Fruit fly (Drosophila melanogaster) whole organism, embryonic: Measurements from ENCODE around the gene Ank.

ENCODE experiments used
- Blimp-1 ChIP-seq: fragments of 200-800 bp; sonication (Bioruptor generic); optimal IDR thresholded peaks from 3 replicates; lab custom pipeline; 2018; ENCODE audit warnings: missing biosample characterization, missing genetic modification characterization, mild to moderate bottlenecking, moderate library complexity, missing genetic modification reagents
- CG10209 ChIP-seq: fragments of 200-800 bp; sonication (Bioruptor generic); optimal IDR thresholded peaks from 3 replicates; lab custom pipeline; 2017; ENCODE audit warnings: missing biosample characterization, mild to moderate bottlenecking, missing genetic modification characterization, missing genetic modification reagents
- CG1233 ChIP-seq: fragments of 200-800 bp; sonication (Bioruptor generic); optimal IDR thresholded peaks from 4 replicates; lab custom pipeline; 2018; ENCODE audit warnings: missing biosample characterization, mild to moderate bottlenecking, missing genetic modification characterization
- CG12391 ChIP-seq: fragments of 200-800 bp; sonication (Bioruptor generic); optimal IDR thresholded peaks from 3 replicates; lab custom pipeline; 2018; ENCODE audit warnings: missing biosample characterization, mild to moderate bottlenecking, missing genetic modification characterization, moderate library complexity
- CG13775 ChIP-seq: fragments of 200-800 bp; sonication (Bioruptor generic); optimal IDR thresholded peaks from 3 replicates; lab custom pipeline; 2017; ENCODE audit warnings: missing biosample characterization, mild to moderate bottlenecking, missing genetic modification characterization
- CG13894 ChIP-seq: fragments of 200-800 bp; sonication (Bioruptor generic); optimal IDR thresholded peaks from 3 replicates; lab custom pipeline; 2018; ENCODE audit warnings: missing biosample characterization, mild to moderate bottlenecking, missing genetic modification characterization, moderate library complexity
- CG14441 ChIP-seq: fragments of 200-800 bp; sonication (Bioruptor generic); IDR thresholded peaks from 2 replicates; pipeline ENCODE4 v1.3.6; 2022; ENCODE audit warnings: missing biosample characterization, missing genetic modification characterization
- CG14860 ChIP-seq: fragments of 200-800 bp; sonication (Bioruptor generic); IDR thresholded peaks from 3 replicates; pipeline ENCODE4 v1.3.6; 2022; ENCODE audit warnings: missing biosample characterization, missing genetic modification characterization; ENCODE audit not compliant: partially characterized antibody
- CG15601 ChIP-seq: fragments of 200-800 bp; sonication (Bioruptor generic); optimal IDR thresholded peaks from 3 replicates; lab custom pipeline; 2019; ENCODE audit warnings: missing biosample characterization, mild to moderate bottlenecking, missing genetic modification characterization, moderate library complexity
- CG17612 ChIP-seq: fragments of 200-800 bp; sonication (Bioruptor generic); IDR thresholded peaks from 2 replicates; pipeline ENCODE4 v1.3.6; 2022; ENCODE audit warnings: missing biosample characterization, missing genetic modification characterization
- CG1832 ChIP-seq: fragments of 200-800 bp; sonication (Bioruptor generic); optimal IDR thresholded peaks from 2 replicates; lab custom pipeline; 2017; ENCODE audit warnings: missing biosample characterization, mild to moderate bottlenecking, missing genetic modification characterization, inconsistent platforms
- CG18599 ChIP-seq: fragments of 200-800 bp; sonication (Bioruptor generic); optimal IDR thresholded peaks from 3 replicates; lab custom pipeline; 2017; ENCODE audit warnings: missing biosample characterization, missing genetic modification characterization, mild to moderate bottlenecking, moderate library complexity, missing genetic modification reagents
- CG2875 ChIP-seq: fragments of 200-800 bp; sonication (Bioruptor generic); optimal IDR thresholded peaks from 2 replicates; lab custom pipeline; 2017; ENCODE audit warnings: missing biosample characterization, mild to moderate bottlenecking, missing genetic modification characterization, missing genetic modification reagents
- CG3407 ChIP-seq: fragments of 200-800 bp; sonication (Bioruptor generic); optimal IDR thresholded peaks from 2 replicates; lab custom pipeline; 2018; ENCODE audit warnings: missing biosample characterization, mild to moderate bottlenecking, missing genetic modification characterization
- CG5245 ChIP-seq: fragments of 200-800 bp; sonication (Bioruptor generic); optimal IDR thresholded peaks from 3 replicates; lab custom pipeline; 2016; ENCODE audit warnings: missing biosample characterization, missing genetic modification characterization
- CG8089 ChIP-seq: fragments of 200-800 bp; sonication (Bioruptor generic); optimal IDR thresholded peaks from 3 replicates; lab custom pipeline; 2016; ENCODE audit warnings: missing biosample characterization, missing genetic modification characterization
- CG9437 ChIP-seq: fragments of 200-800 bp; sonication (Bioruptor generic); optimal IDR thresholded peaks from 2 replicates; lab custom pipeline; 2018; ENCODE audit warnings: missing biosample characterization, mild to moderate bottlenecking, missing genetic modification characterization
- CoRest ChIP-seq: fragments of 200-800 bp; sonication (Bioruptor generic); optimal IDR thresholded peaks from 3 replicates; lab custom pipeline; 2018; ENCODE audit warnings: missing biosample characterization, mild to moderate bottlenecking, missing genetic modification characterization, moderate library complexity
- D19A ChIP-seq: fragments of 200-800 bp; optimal IDR thresholded peaks from 3 replicates; lab custom pipeline; 2019; ENCODE audit warnings: missing biosample characterization, mild to moderate bottlenecking, missing genetic modification characterization, moderate library complexity
- Dad ChIP-seq: fragments of 200-800 bp; sonication (Bioruptor generic); optimal IDR thresholded peaks from 3 replicates; lab custom pipeline; 2016; ENCODE audit warnings: missing biosample characterization, missing genetic modification characterization
- Drgx ChIP-seq: fragments of 200-800 bp; sonication (Bioruptor generic); IDR thresholded peaks from 2 replicates; pipeline ENCODE4 v1.3.6; 2022; ENCODE audit warnings: missing biosample characterization, missing genetic modification characterization
- Elba2 ChIP-seq: fragments of 200-800 bp; sonication (Bioruptor generic); optimal IDR thresholded peaks from 3 replicates; lab custom pipeline; 2016; ENCODE audit warnings: missing biosample characterization, missing genetic modification characterization
- Hmr ChIP-seq: fragments of 200-800 bp; sonication (Bioruptor generic); optimal IDR thresholded peaks from 3 replicates; lab custom pipeline; 2017; ENCODE audit warnings: mild to moderate bottlenecking, missing biosample characterization, missing genetic modification reagents, missing genetic modification characterization
- Jarid2 ChIP-seq: fragments of 200-800 bp; sonication (Bioruptor generic); optimal IDR thresholded peaks from 3 replicates; lab custom pipeline; 2017; ENCODE audit warnings: mild to moderate bottlenecking, missing biosample characterization, missing genetic modification reagents, missing genetic modification characterization
- Kr ChIP-seq: fragments of 200-800 bp; sonication (Bioruptor generic); optimal IDR thresholded peaks from 2 replicates; lab custom pipeline; 2017; ENCODE audit warnings: missing biosample characterization, mild to moderate bottlenecking, missing genetic modification characterization
- Lhr ChIP-seq: fragments of 200-800 bp; sonication (Bioruptor generic); optimal IDR thresholded peaks from 3 replicates; lab custom pipeline; 2017; ENCODE audit warnings: mild to moderate bottlenecking, missing biosample characterization, missing genetic modification reagents, missing genetic modification characterization
- Oaz ChIP-seq: fragments of 200-800 bp; sonication (Bioruptor generic); IDR thresholded peaks from 2 replicates; pipeline ENCODE4 v1.3.6; 2022; ENCODE audit warnings: missing biosample characterization, missing genetic modification characterization
- Pdp1 ChIP-seq, 2 experiments: fragments of 200-800 bp; sonication (Bioruptor generic); optimal IDR thresholded peaks; 3 replicates each; lab custom pipeline; 2016; ENCODE audit warnings: missing biosample characterization in 2 of 2, missing genetic modification characterization in 2 of 2, mild to moderate bottlenecking in 1 of 2, moderate library complexity in 1 of 2
- Ravus ChIP-seq: fragments of 200-800 bp; sonication (Bioruptor generic); IDR thresholded peaks from 2 replicates; pipeline ENCODE4 v1.3.6; 2022; ENCODE audit warnings: missing biosample characterization, missing genetic modification characterization
- Sox100B ChIP-seq: fragments of 200-800 bp; sonication (Bioruptor generic); optimal IDR thresholded peaks from 3 replicates; lab custom pipeline; 2018; ENCODE audit warnings: missing biosample characterization, mild to moderate bottlenecking, missing genetic modification characterization
- Sry-β ChIP-seq: fragments of 200-800 bp; sonication (Bioruptor generic); optimal IDR thresholded peaks from 2 replicates; lab custom pipeline; 2018; ENCODE audit warnings: missing biosample characterization, mild to moderate bottlenecking, missing genetic modification characterization, moderate library complexity
- YL-1 ChIP-seq: fragments of 200-800 bp; sonication (Bioruptor generic); optimal IDR thresholded peaks from 3 replicates; lab custom pipeline; 2017; ENCODE audit warnings: missing biosample characterization, mild to moderate bottlenecking, missing genetic modification characterization
- ab ChIP-seq: fragments of 200-800 bp; sonication (Bioruptor generic); optimal IDR thresholded peaks from 2 replicates; lab custom pipeline; 2016; ENCODE audit warnings: missing biosample characterization, missing genetic modification characterization
- br ChIP-seq: fragments of >200 bp; optimal IDR thresholded peaks from 2 replicates; lab custom pipeline; 2017
- cad ChIP-seq: fragments of >200 bp; optimal IDR thresholded peaks from 2 replicates; lab custom pipeline; 2017; ENCODE audit warnings: missing biosample characterization, missing genetic modification characterization
- disco-r ChIP-seq: fragments of 200-800 bp; sonication (Bioruptor generic); optimal IDR thresholded peaks from 2 replicates; lab custom pipeline; 2016; ENCODE audit warnings: missing biosample characterization, missing genetic modification characterization
- gfzf ChIP-seq: fragments of 200-800 bp; sonication (Bioruptor generic); optimal IDR thresholded peaks from 2 replicates; lab custom pipeline; 2016; ENCODE audit warnings: missing biosample characterization, mild to moderate bottlenecking, missing genetic modification characterization, moderate library complexity
- gsb ChIP-seq: fragments of 200-800 bp; sonication (Bioruptor generic); IDR thresholded peaks from 2 replicates; pipeline ENCODE4 v1.3.6; 2022; ENCODE audit warnings: missing biosample characterization, missing genetic modification characterization
- her ChIP-seq: fragments of 200-800 bp; sonication (Bioruptor generic); optimal IDR thresholded peaks from 2 replicates; lab custom pipeline; 2016; ENCODE audit warnings: missing biosample characterization, missing genetic modification characterization
- kah ChIP-seq: fragments of 200-800 bp; sonication (Bioruptor generic); optimal IDR thresholded peaks from 2 replicates; lab custom pipeline; 2018; ENCODE audit warnings: missing biosample characterization, mild to moderate bottlenecking, missing genetic modification characterization
- kay ChIP-seq: fragments of 200-800 bp; sonication (Bioruptor generic); optimal IDR thresholded peaks from 2 replicates; lab custom pipeline; 2016; ENCODE audit warnings: missing biosample characterization, missing genetic modification characterization
- mirr ChIP-seq: fragments of 200-800 bp; sonication (Bioruptor generic); optimal IDR thresholded peaks from 3 replicates; lab custom pipeline; 2018; ENCODE audit warnings: missing biosample characterization, mild to moderate bottlenecking, missing genetic modification characterization
- pfk ChIP-seq: fragments of 200-800 bp; sonication (Bioruptor generic); optimal IDR thresholded peaks from 2 replicates; lab custom pipeline; 2018; ENCODE audit warnings: missing biosample characterization, mild to moderate bottlenecking, missing genetic modification characterization, moderate library complexity
- row ChIP-seq: fragments of 200-800 bp; sonication (Bioruptor generic); IDR thresholded peaks from 3 replicates; pipeline ENCODE4 v1.3.6; 2022; ENCODE audit warnings: missing biosample characterization, missing genetic modification characterization
- sqz ChIP-seq: fragments of 200-800 bp; sonication (Bioruptor generic); optimal IDR thresholded peaks from 3 replicates; lab custom pipeline; 2018; ENCODE audit warnings: missing biosample characterization, mild to moderate bottlenecking, missing genetic modification characterization
- tgo ChIP-seq: fragments of 200-800 bp; sonication (Bioruptor generic); IDR thresholded peaks from 3 replicates; pipeline ENCODE4 v1.3.6; 2022; ENCODE audit warnings: missing biosample characterization, missing genetic modification characterization
- unpg ChIP-seq: fragments of 200-800 bp; sonication (Bioruptor generic); optimal IDR thresholded peaks from 3 replicates; lab custom pipeline; 2018; ENCODE audit warnings: missing biosample characterization, mild to moderate bottlenecking, missing genetic modification characterization, moderate library complexity
- vfl ChIP-seq: fragments of 200-800 bp; sonication (Bioruptor generic); optimal IDR thresholded peaks from 2 replicates; lab custom pipeline; 2016; ENCODE audit warnings: missing biosample characterization, missing genetic modification characterization
- vvl ChIP-seq: fragments of 200-800 bp; sonication (Bioruptor generic); IDR thresholded peaks from 2 replicates; pipeline ENCODE4 v1.3.6; 2022; ENCODE audit warnings: missing biosample characterization, missing genetic modification characterization
- zen ChIP-seq: fragments of 200-800 bp; sonication (Bioruptor generic); optimal IDR thresholded peaks from 3 replicates; lab custom pipeline; 2018; ENCODE audit warnings: missing biosample characterization, mild to moderate bottlenecking, missing genetic modification characterization, moderate library complexity

The Ank gene

DNA sequence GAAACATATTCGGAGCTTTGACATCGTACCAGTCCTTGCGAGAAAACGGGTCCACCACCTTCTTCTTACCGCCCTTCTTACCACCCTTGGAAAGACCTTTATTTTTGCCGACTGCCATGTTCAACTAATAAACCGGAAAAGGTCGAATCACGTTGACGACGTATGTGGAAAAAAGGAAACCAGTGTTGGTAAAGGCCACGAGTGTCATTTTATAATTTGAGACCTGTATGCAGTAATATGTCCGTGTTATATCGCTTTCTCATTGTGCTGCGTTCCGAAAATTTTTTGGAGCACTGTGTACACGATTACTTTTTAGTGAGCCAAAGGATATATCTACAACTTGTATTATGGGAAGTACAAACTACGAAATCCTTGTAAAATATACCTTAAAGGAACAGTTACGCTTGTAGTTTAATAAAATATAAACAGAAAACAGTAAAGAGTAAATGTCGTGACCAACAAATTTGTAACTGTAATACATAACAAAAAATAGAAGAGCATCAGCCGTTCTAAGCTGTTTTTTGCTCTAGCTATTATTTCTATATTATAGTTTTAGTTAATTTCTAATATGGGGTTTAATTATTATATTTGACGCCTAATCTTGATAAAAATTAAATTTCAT, 62.5 kb downstream of the Ank start, which contains the start of gene RpS3A (continued):
- no peak for TF ChIP-seq cad (GFP tag; lab: Kevin White, UChicago)
- TF ChIP-seq Sox100B = peak; percentile 49
- TF ChIP-seq CG5245 (GFP tag; lab: Kevin White, UChicago) = peak; percentile 43
- TF ChIP-seq CG8089 (GFP tag; lab: Kevin White, UChicago) = peak; percentile 89
- no peak for TF ChIP-seq Drgx (GFP tag; lab: Robert Waterston, UW)
- peak; percentile 35 for TF ChIP-seq D19A (tag; lab: Kevin White, UChicago)
- TF ChIP-seq mirr (GFP tag; lab: Kevin White, UChicago) = peak; percentile 92
- peak; percentile 61 for TF ChIP-seq Dad (GFP tag; lab: Kevin White, UChicago)
- TF ChIP-seq Lhr (GFP tag; lab: Kevin White, UChicago) = peak; percentile 76
- TF ChIP-seq gsb = no peak
- peak; percentile 25 for TF ChIP-seq Elba2
- peak; percentile 63 for TF ChIP-seq CG3407 (GFP tag; lab: Kevin White, UChicago)
- peak; percentile 49 to 65 for TF ChIP-seq Pdp1 (GFP tag; optimal IDR thresholded peaks at IDR 0.05; lab: Kevin White, UChicago)
- TF ChIP-seq Sry-β (GFP tag; lab: Kevin White, UChicago) = peak; percentile 61
- TF ChIP-seq CG2875 (GFP tag; lab: Kevin White, UChicago) = peak; percentile 82
- no peak for TF ChIP-seq Oaz (GFP tag; lab: Robert Waterston, UW)
- TF ChIP-seq zen = peak; percentile 74
- peak; percentile 79 for TF ChIP-seq CG10209
- TF ChIP-seq row = peak; percentile 93
- TF ChIP-seq sqz = peak; percentile 68
- peak; percentile 52 for TF ChIP-seq CG15601 (tag; lab: Kevin White, UChicago)
- no peak for TF ChIP-seq Blimp-1 (GFP tag; lab: Kevin White, UChicago)
- peak; percentile 48 for TF ChIP-seq Kr (GFP tag; lab: Kevin White, UChicago)
- TF ChIP-seq Jarid2 (GFP tag; lab: Kevin White, UChicago) = no peak
- TF ChIP-seq her (GFP tag; lab: Kevin White, UChicago) = peak; percentile 72
- peak; percentile 60 for TF ChIP-seq kah (GFP tag; lab: Kevin White, UChicago)
- TF ChIP-seq CG9437 = peak; percentile 80
- peak; percentile 38 for TF ChIP-seq gfzf (GFP tag; lab: Kevin White, UChicago)
- no peak for TF ChIP-seq tgo
- TF ChIP-seq CG1233 (GFP tag; lab: Kevin White, UChicago) = peak; percentile 83
- peak; percentile 62 for TF ChIP-seq CG12391 (tag; lab: Kevin White, UChicago)
- TF ChIP-seq br = no peak
- TF ChIP-seq CG17612 (GFP tag; lab: Robert Waterston, UW) = no peak
- peak; percentile 80 for TF ChIP-seq CG13894
- TF ChIP-seq kay (GFP tag; lab: Kevin White, UChicago) = peak; percentile 13
- no peak for TF ChIP-seq CG14860 (GFP tag; lab: Robert Waterston, UW)
- peak; percentile 82 for TF ChIP-seq CG13775
- peak; percentile 76 for TF ChIP-seq unpg
- TF ChIP-seq Ravus = no peak
- TF ChIP-seq Hmr (GFP tag; lab: Kevin White, UChicago) = no peak
- peak; percentile 93; the same call in 1 of the 2 replicates for TF ChIP-seq vvl (GFP tag; lab: Robert Waterston, UW)
- peak; percentile 55 for TF ChIP-seq disco-r
- peak; percentile 84 for TF ChIP-seq pfk (GFP tag; lab: Kevin White, UChicago)
- TF ChIP-seq ab (GFP tag; lab: Kevin White, UChicago) = no peak
- TF ChIP-seq CG18599 (GFP tag; lab: Kevin White, UChicago) = peak; percentile 72
- peak; percentile 69 for TF ChIP-seq CoRest (tag; lab: Kevin White, UChicago)
- peak; percentile 97 for TF ChIP-seq YL-1
- TF ChIP-seq CG1832 (GFP tag; lab: Kevin White, UChicago) = no peak
- TF ChIP-seq CG14441 (GFP tag; lab: Robert Waterston, UW) = no peak
- TF ChIP-seq vfl = no peak
